Fruit fly (Drosophila melanogaster) whole organism, wandering third instar larva: ENCODE data around the gene CG12684.

ENCODE experiments used
- Abd-B ChIP-seq: fragments of >200 bp; optimal IDR thresholded peaks from 2 replicates; lab custom pipeline; 2017; ENCODE audit warnings: missing biosample characterization, missing genetic modification characterization
- Dfd ChIP-seq: fragments of >200 bp; optimal IDR thresholded peaks from 2 replicates; lab custom pipeline; 2017; ENCODE audit warnings: missing biosample characterization, missing genetic modification characterization
- Hr83 ChIP-seq: fragments of 200-300 bp; sonication (Bioruptor generic); optimal IDR thresholded peaks from 2 replicates; lab custom pipeline; 2016; ENCODE audit warnings: missing biosample characterization, mild to moderate bottlenecking, missing genetic modification characterization, moderate library complexity; ENCODE audit not compliant: poor library complexity, severe bottlenecking
- OdsH ChIP-seq: fragments of 200-800 bp; sonication (Bioruptor generic); optimal IDR thresholded peaks from 2 replicates; lab custom pipeline; 2016; ENCODE audit warnings: missing biosample characterization, mild to moderate bottlenecking, missing genetic modification characterization
- br ChIP-seq: fragments of 200-800 bp; sonication (Bioruptor generic); optimal IDR thresholded peaks from 2 replicates; lab custom pipeline; 2016; ENCODE audit warnings: missing biosample characterization, missing genetic modification characterization
- brk ChIP-seq: fragments of 200-800 bp; sonication (Bioruptor generic); optimal IDR thresholded peaks from 2 replicates; lab custom pipeline; 2016; ENCODE audit warnings: missing biosample characterization, mild to moderate bottlenecking, missing genetic modification characterization
- dmrt93B ChIP-seq: fragments of 200-800 bp; sonication (Bioruptor generic); optimal IDR thresholded peaks from 2 replicates; lab custom pipeline; 2018; ENCODE audit warnings: missing biosample characterization, mild to moderate bottlenecking, missing genetic modification characterization
- h ChIP-seq: fragments of 200-800 bp; sonication (Bioruptor generic); optimal IDR thresholded peaks from 3 replicates; lab custom pipeline; 2016; ENCODE audit warnings: missing biosample characterization, mild to moderate bottlenecking, missing genetic modification characterization
- sage ChIP-seq: fragments of 200-800 bp; sonication (Bioruptor generic); optimal IDR thresholded peaks from 2 replicates; lab custom pipeline; 2016; ENCODE audit warnings: missing biosample characterization, mild to moderate bottlenecking, missing genetic modification characterization
- usp ChIP-seq: fragments of >200 bp; optimal IDR thresholded peaks from 2 replicates; lab custom pipeline; 2017; ENCODE audit warnings: missing biosample characterization, missing genetic modification characterization

dm6 chrX:4560182-4560845 is 11.4 kb downstream of the CG12684 start:
- TF ChIP-seq usp (GFP tag; lab: Kevin White, UChicago): no peak
- TF ChIP-seq dmrt93B (GFP tag; lab: Kevin White, UChicago): peak; percentile 4
- TF ChIP-seq Hr83 (GFP tag; lab: Kevin White, UChicago): no peak
- no peak for TF ChIP-seq brk (GFP tag; lab: Kevin White, UChicago)
- no peak for TF ChIP-seq Dfd (GFP tag; lab: Kevin White, UChicago)
- no peak for TF ChIP-seq OdsH
- no peak for TF ChIP-seq Abd-B (GFP tag; lab: Kevin White, UChicago)
- no peak for TF ChIP-seq sage (GFP tag; lab: Kevin White, UChicago)
- no peak for TF ChIP-seq br (GFP tag; lab: Kevin White, UChicago)
- TF ChIP-seq h (GFP tag; lab: Kevin White, UChicago): peak; percentile 48
